Worm (Caenorhabditis elegans): ENCODE measurements around the gene sax-1.
A peak's percentile ranks its signal among the peaks of the same experiment; 100 is the strongest.

The sax-1 gene

ce11 chrX:3689155-3689719 is 39.3 kb upstream of the sax-1 start, which contains the start of gene tag-278:
tag-278 (minus strand) TSS chrX:3689205.
- TF ChIP-seq lin-32 (GFP tag; optimal IDR thresholded peaks at IDR 0.05): no peak
- peak; percentile 100 for TF ChIP-seq hlh-1 (tag; optimal IDR thresholded peaks at IDR 0.05)
- no peak for TF ChIP-seq pha-4 (tag; optimal IDR thresholded peaks at IDR 0.05)
- peak; percentile 96 for TF ChIP-seq unc-62 (GFP tag; optimal IDR thresholded peaks at IDR 0.05)
- peak; percentile 92 for TF ChIP-seq unc-120 (tag; optimal IDR thresholded peaks at IDR 0.05; ENCODE audit: poor library complexity, severe bottlenecking)
- TF ChIP-seq elt-1 (tag; optimal IDR thresholded peaks at IDR 0.05; ENCODE audit: borderline replicate concordance, insufficient read depth): no peak
- no peak for TF ChIP-seq flh-1 (GFP tag; optimal IDR thresholded peaks at IDR 0.05)
- TF ChIP-seq zip-8 (tag; optimal IDR thresholded peaks at IDR 0.05): no peak
- TF ChIP-seq bed-3 (GFP tag; optimal IDR thresholded peaks at IDR 0.05): no peak
- TF ChIP-seq lsy-2 (tag; optimal IDR thresholded peaks at IDR 0.05): no peak
- TF ChIP-seq mab-5 (tag; optimal IDR thresholded peaks at IDR 0.05): peak; percentile 50

ce11 chrX:3686420-3686819 is 36.5 kb upstream of the sax-1 start:
- no peak for TF ChIP-seq ham-2 (GFP tag; optimal IDR thresholded peaks at IDR 0.05)
- TF ChIP-seq nhr-76 (tag; optimal IDR thresholded peaks at IDR 0.05): no peak
- no peak for TF ChIP-seq mab-5 (tag; optimal IDR thresholded peaks at IDR 0.05)
- no peak for TF ChIP-seq M03D4.4 (tag; optimal IDR thresholded peaks at IDR 0.05)
- no peak for TF ChIP-seq ceh-83 (GFP tag; optimal IDR thresholded peaks at IDR 0.05)
- no peak for TF ChIP-seq mep-1 (tag; optimal IDR thresholded peaks at IDR 0.05)
- TF ChIP-seq elt-3 (tag; optimal IDR thresholded peaks at IDR 0.05): no peak
- TF ChIP-seq unc-120 (tag; optimal IDR thresholded peaks at IDR 0.05; ENCODE audit: poor library complexity, severe bottlenecking): no peak

DNA sequence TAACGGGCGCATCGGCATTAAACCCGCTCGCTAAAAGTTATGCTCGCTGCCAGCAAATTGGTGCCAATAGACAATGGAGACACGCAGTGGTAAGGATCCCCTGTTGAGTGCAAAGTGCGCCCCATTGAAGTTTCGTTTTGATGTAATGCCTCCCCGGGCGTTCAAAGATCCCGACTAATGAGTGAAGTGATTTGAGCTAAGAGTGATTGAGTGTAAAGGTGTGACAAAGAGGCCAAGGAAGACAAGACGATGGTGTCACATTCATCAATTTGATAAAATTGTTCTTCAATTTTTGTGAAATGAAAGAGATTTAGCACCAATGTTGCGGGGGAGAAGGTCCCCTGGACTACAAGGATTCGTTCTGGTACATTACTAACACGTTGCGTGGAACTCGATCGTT is 33.1 kb upstream of the sax-1 start:
- no peak for TF ChIP-seq ceh-83 (GFP tag; optimal IDR thresholded peaks at IDR 0.05)
- no peak for TF ChIP-seq ces-1 (GFP tag; optimal IDR thresholded peaks at IDR 0.05)
- TF ChIP-seq snpc-4 (tag; optimal IDR thresholded peaks at IDR 0.05): no peak
- peak; percentile 61 for TF ChIP-seq hlh-1 (tag; optimal IDR thresholded peaks at IDR 0.05)
- TF ChIP-seq bed-3 (GFP tag; optimal IDR thresholded peaks at IDR 0.05): no peak
- TF ChIP-seq elt-1 (tag; optimal IDR thresholded peaks at IDR 0.05; ENCODE audit: borderline replicate concordance, insufficient read depth): no peak
- TF ChIP-seq mep-1 (tag; optimal IDR thresholded peaks at IDR 0.05): no peak
- no peak for TF ChIP-seq pha-4 (tag; optimal IDR thresholded peaks at IDR 0.05)
- TF ChIP-seq unc-120 (tag; optimal IDR thresholded peaks at IDR 0.05; ENCODE audit: poor library complexity, severe bottlenecking): peak; percentile 18
- no peak for TF ChIP-seq mab-5 (tag; optimal IDR thresholded peaks at IDR 0.05)
- no peak for TF ChIP-seq ceh-39 (tag; optimal IDR thresholded peaks at IDR 0.05)
- TF ChIP-seq lin-13 (tag; optimal IDR thresholded peaks at IDR 0.05): no peak
- TF ChIP-seq tbx-8 (GFP tag; optimal IDR thresholded peaks at IDR 0.05): no peak
- TF ChIP-seq unc-62 (GFP tag; optimal IDR thresholded peaks at IDR 0.05): peak; percentile 71
- TF ChIP-seq cnd-1 (tag; optimal IDR thresholded peaks at IDR 0.05): no peak
- TF ChIP-seq zip-8 (tag; optimal IDR thresholded peaks at IDR 0.05): no peak
- no peak for TF ChIP-seq unc-39 (tag; optimal IDR thresholded peaks at IDR 0.05)
- TF ChIP-seq flh-1 (GFP tag; optimal IDR thresholded peaks at IDR 0.05): no peak

DNA sequence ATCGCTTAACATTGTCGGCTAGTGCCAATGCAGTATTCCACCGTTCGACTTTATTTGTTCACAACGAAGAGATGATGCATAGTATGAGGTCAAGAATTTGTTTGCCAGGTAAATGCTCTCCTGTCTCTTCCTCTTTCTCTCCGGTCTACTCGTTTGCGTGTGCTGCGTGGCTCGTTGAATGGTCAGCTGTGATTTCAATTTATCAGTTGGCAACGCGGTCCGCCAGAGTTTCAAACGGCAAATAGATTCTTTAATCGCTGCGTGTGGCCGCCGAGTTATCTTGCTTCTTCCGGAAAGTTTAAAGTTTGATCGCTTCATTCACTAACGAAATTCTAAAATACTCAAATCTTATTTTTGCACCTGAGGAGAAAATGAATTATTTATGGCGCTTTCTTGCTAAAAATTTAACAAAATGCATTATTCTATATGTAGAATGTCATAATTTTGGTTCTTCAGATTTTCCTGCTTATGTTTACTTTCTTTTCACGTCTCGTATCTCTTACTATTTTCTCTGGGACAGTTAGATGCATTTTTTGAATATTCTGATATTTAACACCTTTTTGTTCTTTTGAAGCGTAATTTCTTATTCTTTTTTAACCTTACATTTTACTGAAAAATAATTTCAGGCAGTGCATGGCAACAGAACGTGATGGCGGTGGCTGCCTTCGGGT is 30.7 kb upstream of the sax-1 start, which contains the start of gene tsp-17:
Gene tsp-17 (plus strand): TSS at position 621 of the 671 bp plus-strand sequence.
- peak; percentile 84 for TF ChIP-seq hlh-1 (tag; optimal IDR thresholded peaks at IDR 0.05)
- TF ChIP-seq sem-2 (GFP tag; optimal IDR thresholded peaks at IDR 0.05): no peak

ce11 chrX:3678507-3679175 is 28.7 kb upstream of the sax-1 start, which contains the start of gene tag-52:
tag-52 (minus strand) TSS chrX:3678557.
- TF ChIP-seq tbx-8 (GFP tag; optimal IDR thresholded peaks at IDR 0.05): no peak
- peak; percentile 26 for TF ChIP-seq drap-1 (GFP tag; optimal IDR thresholded peaks at IDR 0.05)
- no peak for TF ChIP-seq zip-8 (tag; optimal IDR thresholded peaks at IDR 0.05)
- peak; percentile 56 for TF ChIP-seq sptf-1 (tag; optimal IDR thresholded peaks at IDR 0.05)
- TF ChIP-seq M03D4.4 (tag; optimal IDR thresholded peaks at IDR 0.05): peak; percentile 59
- TF ChIP-seq cnd-1 (tag; optimal IDR thresholded peaks at IDR 0.05): peak; percentile 75
- TF ChIP-seq hlh-1 (tag; optimal IDR thresholded peaks at IDR 0.05): peak; percentile 0
- TF ChIP-seq lin-32 (GFP tag; optimal IDR thresholded peaks at IDR 0.05): peak; percentile 73
- TF ChIP-seq elt-1 (tag; optimal IDR thresholded peaks at IDR 0.05; ENCODE audit: borderline replicate concordance, insufficient read depth): no peak
- TF ChIP-seq ceh-39 (tag; optimal IDR thresholded peaks at IDR 0.05): peak; percentile 34
- no peak for TF ChIP-seq pha-4 (tag; optimal IDR thresholded peaks at IDR 0.05)
- peak; percentile 23 for TF ChIP-seq sem-2 (GFP tag; optimal IDR thresholded peaks at IDR 0.05)
- peak; percentile 26 for TF ChIP-seq unc-62 (GFP tag; optimal IDR thresholded peaks at IDR 0.05)
- peak; percentile 53 for TF ChIP-seq ham-2 (GFP tag; optimal IDR thresholded peaks at IDR 0.05)
- TF ChIP-seq mls-2 (tag; optimal IDR thresholded peaks at IDR 0.05): peak; percentile 55
- TF ChIP-seq mep-1 (tag; optimal IDR thresholded peaks at IDR 0.05): peak; percentile 10
- TF ChIP-seq lin-13 (tag; optimal IDR thresholded peaks at IDR 0.05): peak; percentile 38

Data from whole organism, mixed stage, embryonic.